Worm (Caenorhabditis elegans): ENCODE data around the gene C07E3.8.

DNA sequence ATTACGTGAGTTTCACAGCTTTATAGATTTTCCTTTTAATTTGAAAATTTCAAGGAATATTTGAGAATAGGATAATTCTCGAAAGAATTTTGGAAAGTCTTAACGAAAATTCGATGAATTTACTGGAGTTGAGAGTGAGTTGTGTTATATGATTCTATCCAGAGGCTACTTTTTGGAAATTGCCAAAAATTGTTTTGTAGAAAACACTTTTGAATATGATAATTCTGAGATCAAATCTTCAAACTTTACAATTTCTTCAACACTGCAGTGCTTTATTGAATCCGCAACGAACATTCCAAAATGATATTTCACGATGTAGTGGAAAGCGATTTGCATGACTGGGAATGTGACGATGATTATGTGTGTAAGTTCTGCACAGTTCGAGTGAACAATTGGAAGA lies at the start of gene C07E3.8:
- TF ChIP-seq nhr-120 (GFP tag; IDR thresholded peaks at IDR 0.05) (no peak), T07F8.4 (tag; optimal IDR thresholded peaks at IDR 0.05) (no peak), ztf-28 (GFP tag; IDR thresholded peaks at IDR 0.05) (no peak), Y79H2A.3 (GFP tag; conservative IDR thresholded peaks at IDR 0.05) (no peak), hmg-1.2 (GFP tag; IDR thresholded peaks at IDR 0.05) (no peak), nfya-1 (tag; optimal IDR thresholded peaks at IDR 0.05; ENCODE audit: borderline replicate concordance, insufficient read depth) (no peak), nfyb-1 (GFP tag; IDR thresholded peaks at IDR 0.05) (no peak), egl-44 (GFP tag; IDR thresholded peaks at IDR 0.05) (no peak), ZK185.1 (tag; optimal IDR thresholded peaks at IDR 0.05; ENCODE audit: poor library complexity, severe bottlenecking) (no peak)

All from whole organism, young adult.